Worm (Caenorhabditis elegans) whole organism, mixed stage, embryonic: Measurements from ENCODE around the gene F02D8.4.

ENCODE experiments used
- M03D4.4 ChIP-seq: sonication (generic microtip); optimal IDR thresholded peaks from 2 replicates; lab custom pipeline; 2017; ENCODE audit warnings: mild to moderate bottlenecking, missing genetic modification characterization, missing compliant biosample characterization
- bed-3 ChIP-seq: fragments of 200-800 bp; sonication (Bioruptor generic); optimal IDR thresholded peaks from 3 replicates; lab custom pipeline; 2018; ENCODE audit warnings: mild to moderate bottlenecking, missing genetic modification characterization, moderate library complexity, missing compliant biosample characterization
- blmp-1 ChIP-seq: fragments of 150-350 bp; optimal IDR thresholded peaks from 2 replicates; lab custom pipeline; 2014; ENCODE audit warnings: missing biosample characterization, missing genetic modification characterization
- ceh-39 ChIP-seq: fragments of 150-350 bp; optimal IDR thresholded peaks from 2 replicates; lab custom pipeline; 2014; ENCODE audit warnings: missing biosample characterization, missing genetic modification characterization
- ceh-43 ChIP-seq: fragments of 200-800 bp; sonication (Bioruptor generic); optimal IDR thresholded peaks from 2 replicates; lab custom pipeline; 2018; ENCODE audit warnings: mild to moderate bottlenecking, missing genetic modification characterization, moderate library complexity, missing compliant biosample characterization
- ceh-83 ChIP-seq: fragments of 200-800 bp; sonication (Bioruptor generic); optimal IDR thresholded peaks from 2 replicates; lab custom pipeline; 2018; ENCODE audit warnings: mild to moderate bottlenecking, missing genetic modification characterization, missing compliant biosample characterization
- ces-1 ChIP-seq: fragments of 150-350 bp; optimal IDR thresholded peaks from 2 replicates; lab custom pipeline; 2014; ENCODE audit warnings: missing biosample characterization, missing genetic modification reagents, missing genetic modification characterization
- cnd-1 ChIP-seq: fragments of 200-800 bp; sonication (Bioruptor generic); optimal IDR thresholded peaks from 2 replicates; lab custom pipeline; 2018; ENCODE audit warnings: mild to moderate bottlenecking, missing genetic modification characterization, missing compliant biosample characterization
- drap-1 ChIP-seq: fragments of 200-800 bp; sonication (Bioruptor generic); optimal IDR thresholded peaks from 3 replicates; lab custom pipeline; 2018; ENCODE audit warnings: mild to moderate bottlenecking, missing genetic modification characterization, missing compliant biosample characterization
- elt-1 ChIP-seq: sonication (generic microtip); optimal IDR thresholded peaks from 2 replicates; lab custom pipeline; 2017; ENCODE audit warnings: missing genetic modification characterization, mild to moderate bottlenecking, missing compliant biosample characterization, antibody characterized with exemption, moderate library complexity, borderline replicate concordance; ENCODE audit not compliant: insufficient read depth
- elt-3 ChIP-seq: fragments of 150-350 bp; optimal IDR thresholded peaks from 2 replicates; lab custom pipeline; 2014; ENCODE audit warnings: missing biosample characterization, missing genetic modification characterization
- flh-1 ChIP-seq: fragments of 200-800 bp; sonication (Bioruptor generic); optimal IDR thresholded peaks from 2 replicates; lab custom pipeline; 2018; ENCODE audit warnings: mild to moderate bottlenecking, missing genetic modification characterization, moderate library complexity, missing compliant biosample characterization
- ham-2 ChIP-seq: fragments of 200-800 bp; sonication (Bioruptor generic); optimal IDR thresholded peaks from 2 replicates; lab custom pipeline; 2018; ENCODE audit warnings: mild to moderate bottlenecking, missing genetic modification characterization, missing compliant biosample characterization
- hlh-1 ChIP-seq: fragments of 150-350 bp; optimal IDR thresholded peaks from 2 replicates; lab custom pipeline; 2014; ENCODE audit warnings: missing biosample characterization, missing genetic modification reagents, missing genetic modification characterization
- lin-13 ChIP-seq: fragments of 150-350 bp; optimal IDR thresholded peaks from 2 replicates; lab custom pipeline; 2014; ENCODE audit warnings: missing biosample characterization, missing genetic modification characterization
- lin-32 ChIP-seq: fragments of 200-800 bp; sonication (Bioruptor generic); optimal IDR thresholded peaks from 2 replicates; lab custom pipeline; 2018; ENCODE audit warnings: mild to moderate bottlenecking, missing genetic modification characterization, missing compliant biosample characterization
- lsy-2 ChIP-seq: fragments of 150-350 bp; optimal IDR thresholded peaks from 2 replicates; lab custom pipeline; 2014; ENCODE audit warnings: missing biosample characterization, missing genetic modification characterization
- mab-5 ChIP-seq: fragments of 150-350 bp; optimal IDR thresholded peaks from 2 replicates; lab custom pipeline; 2014; ENCODE audit warnings: missing biosample characterization, missing genetic modification characterization
- mep-1 ChIP-seq: fragments of 150-350 bp; optimal IDR thresholded peaks from 2 replicates; lab custom pipeline; 2017; ENCODE audit warnings: missing biosample characterization, missing genetic modification reagents, missing genetic modification characterization, inconsistent platforms
- mls-2 ChIP-seq: sonication (generic microtip); optimal IDR thresholded peaks from 2 replicates; lab custom pipeline; 2016; ENCODE audit warnings: mild to moderate bottlenecking, missing genetic modification characterization, moderate library complexity, missing compliant biosample characterization
- nhr-12 ChIP-seq: fragments of 150-350 bp; optimal IDR thresholded peaks from 2 replicates; lab custom pipeline; 2014; ENCODE audit warnings: missing biosample characterization, missing genetic modification characterization
- nhr-2 ChIP-seq: fragments of 150-350 bp; optimal IDR thresholded peaks from 2 replicates; lab custom pipeline; 2014; ENCODE audit warnings: missing biosample characterization, missing genetic modification characterization
- nhr-237 ChIP-seq: fragments of 150-350 bp; optimal IDR thresholded peaks from 2 replicates; lab custom pipeline; 2014; ENCODE audit warnings: missing biosample characterization, missing genetic modification characterization
- nhr-28 ChIP-seq: fragments of 150-350 bp; optimal IDR thresholded peaks from 2 replicates; lab custom pipeline; 2014; ENCODE audit warnings: missing biosample characterization, missing genetic modification characterization
- nhr-76 ChIP-seq: sonication (generic microtip); optimal IDR thresholded peaks from 2 replicates; lab custom pipeline; 2017; ENCODE audit warnings: missing biosample characterization, missing genetic modification characterization
- pha-4 ChIP-seq: fragments of 150-350 bp; optimal IDR thresholded peaks from 2 replicates; lab custom pipeline; 2018; ENCODE audit warnings: missing biosample characterization, missing genetic modification reagents, missing genetic modification characterization
- sem-2 ChIP-seq: fragments of 200-800 bp; sonication (Bioruptor generic); optimal IDR thresholded peaks from 2 replicates; lab custom pipeline; 2018; ENCODE audit warnings: mild to moderate bottlenecking, missing genetic modification characterization, missing compliant biosample characterization
- snpc-4 ChIP-seq: fragments of 150-350 bp; optimal IDR thresholded peaks from 2 replicates; lab custom pipeline; 2014; ENCODE audit warnings: missing biosample characterization, missing genetic modification characterization
- sptf-1 ChIP-seq: sonication (generic microtip); optimal IDR thresholded peaks from 2 replicates; lab custom pipeline; 2017; ENCODE audit warnings: mild to moderate bottlenecking, missing genetic modification characterization, moderate library complexity, missing compliant biosample characterization
- tbx-8 ChIP-seq: fragments of 200-800 bp; sonication (Bioruptor generic); optimal IDR thresholded peaks from 2 replicates; lab custom pipeline; 2018; ENCODE audit warnings: mild to moderate bottlenecking, missing genetic modification characterization, moderate library complexity, missing compliant biosample characterization
- unc-120 ChIP-seq: sonication (generic microtip); optimal IDR thresholded peaks from 2 replicates; lab custom pipeline; 2017; ENCODE audit warnings: missing genetic modification characterization, missing compliant biosample characterization; ENCODE audit not compliant: poor library complexity, severe bottlenecking
- unc-39 ChIP-seq: fragments of 150-350 bp; optimal IDR thresholded peaks from 2 replicates; lab custom pipeline; 2014; ENCODE audit warnings: missing biosample characterization, missing genetic modification characterization
- unc-62 ChIP-seq: fragments of 150-350 bp; optimal IDR thresholded peaks from 2 replicates; lab custom pipeline; 2014; ENCODE audit warnings: missing biosample characterization, missing genetic modification reagents, missing genetic modification characterization
- zip-8 ChIP-seq: fragments of 150-350 bp; optimal IDR thresholded peaks from 2 replicates; lab custom pipeline; 2014; ENCODE audit warnings: missing biosample characterization, missing genetic modification characterization
- ztf-11 ChIP-seq: fragments of 150-350 bp; optimal IDR thresholded peaks from 2 replicates; lab custom pipeline; 2014; ENCODE audit warnings: missing biosample characterization, missing genetic modification characterization

F02D8.4 gene

DNA sequence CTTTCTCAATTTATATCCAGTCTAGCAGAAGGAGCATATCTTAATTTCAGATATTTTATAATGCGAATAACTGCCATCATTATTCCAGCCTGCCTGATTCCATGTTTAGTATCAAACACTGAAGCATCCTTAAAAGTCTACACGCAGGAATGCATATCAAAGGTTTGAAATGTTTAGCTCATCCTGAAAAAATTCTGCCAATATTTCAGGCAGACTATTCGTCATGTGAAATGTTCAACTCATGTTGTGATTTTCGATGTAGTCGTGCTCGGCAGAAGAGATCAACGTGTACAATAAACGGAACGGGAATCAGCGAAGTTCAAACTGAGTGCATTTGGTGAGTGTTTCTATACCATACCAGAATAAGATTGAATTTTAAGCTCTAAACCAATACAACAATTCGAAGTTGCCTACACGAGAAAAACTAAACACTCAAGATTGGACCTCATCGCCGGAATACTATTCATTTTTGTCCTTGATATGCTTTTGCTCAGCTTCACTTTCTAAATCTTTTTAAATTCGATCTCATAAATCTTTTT is 14.9 kb downstream of the F02D8.4 start, which contains the start of gene T01C3.11:
T01C3.11 (plus strand) TSS at position 51 of the 539 bp plus-strand sequence.
- TF ChIP-seq nhr-2 (tag; lab: Kevin White, UChicago) (no peak), mep-1 (tag; lab: Kevin White, UChicago) (no peak), ceh-39 (tag; lab: Kevin White, UChicago) (no peak), mab-5 (tag; lab: Kevin White, UChicago) (no peak), unc-120 (tag; lab: Kevin White, UChicago) (no peak), snpc-4 (tag; lab: Kevin White, UChicago) (no peak), lin-32 (GFP tag; lab: Kevin White, UChicago) (no peak), nhr-28 (no peak)

- no peak for TF ChIP-seq ham-2 (GFP tag; lab: Kevin White, UChicago)
These were observed 15.5 kb downstream of the F02D8.4 start, which contains the start of gene rps-16 for ce11 chrV:15000055-15000704. Gene rps-16 (minus strand): TSS chrV:15000541.

DNA sequence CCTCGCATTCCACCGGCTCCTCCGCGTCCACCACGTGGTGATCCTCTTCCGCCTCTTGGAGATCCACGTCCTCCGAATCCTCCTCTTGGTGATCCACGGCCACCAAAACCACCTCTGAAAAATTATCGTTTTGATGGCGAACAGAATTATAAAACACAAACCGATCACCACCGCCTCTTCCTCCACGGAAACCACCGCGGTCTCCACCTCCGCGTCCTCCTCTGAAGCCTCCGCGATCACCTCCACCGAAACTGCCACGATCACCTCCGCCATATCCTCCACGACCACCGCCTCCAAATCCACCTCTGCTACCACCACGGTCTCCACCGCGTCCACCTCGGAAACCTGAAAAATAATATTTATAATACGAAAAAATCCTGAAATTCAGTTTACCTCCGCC is 16.8 kb downstream of the F02D8.4 start:
- TF ChIP-seq ceh-83 (GFP tag; lab: Kevin White, UChicago), result no peak
- peak; percentile 6 for TF ChIP-seq drap-1 (GFP tag; lab: Kevin White, UChicago)
- TF ChIP-seq, all 35 proteins: peak for 1

DNA sequence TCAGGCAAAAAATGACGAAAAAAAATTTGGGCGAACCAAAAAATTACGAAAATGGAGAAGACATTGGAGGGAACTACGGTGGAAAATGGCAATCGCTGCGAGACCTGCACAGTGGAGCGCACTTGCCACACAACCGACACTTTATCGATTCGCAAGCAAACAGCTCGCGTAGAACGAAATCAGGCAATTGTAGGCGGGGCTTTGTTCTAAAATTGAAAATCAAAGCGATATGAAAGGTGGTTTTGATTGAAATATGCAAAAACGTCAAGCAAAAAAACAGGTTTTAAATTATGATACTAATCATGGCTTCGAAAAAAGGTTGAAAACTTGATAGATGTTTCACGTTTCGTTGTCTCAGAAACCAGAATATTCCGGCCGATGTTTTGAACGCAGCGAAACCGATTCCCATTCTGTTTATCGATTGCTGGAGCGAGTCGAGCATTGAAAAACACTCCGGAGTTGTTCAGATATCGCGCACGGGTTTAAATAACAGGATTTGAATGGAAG is 17.5 kb downstream of the F02D8.4 start, which contains the start of the genes fib-1 and mut-15:
fib-1 (minus strand) TSS at position 40 of the 507 bp plus-strand sequence.
mut-15 (plus strand) TSS at position 360 of the 507 bp plus-strand sequence.
- TF ChIP-seq ztf-11 (tag; lab: Kevin White, UChicago) (no peak), tbx-8 (peak; percentile 21), nhr-76 (tag; lab: Kevin White, UChicago) (no peak), ces-1 (GFP tag; lab: Kevin White, UChicago) (no peak), M03D4.4 (tag; lab: Kevin White, UChicago) (no peak), unc-120 (tag; lab: Kevin White, UChicago) (peak; percentile 94), mls-2 (tag; lab: Kevin White, UChicago) (peak; percentile 80), unc-62 (GFP tag; lab: Kevin White, UChicago) (peak; percentile 4), nhr-2 (tag; lab: Kevin White, UChicago) (peak; percentile 37), elt-3 (tag; lab: Kevin White, UChicago) (peak; percentile 11), nhr-12 (tag; lab: Kevin White, UChicago) (no peak), sptf-1 (tag; lab: Kevin White, UChicago) (peak; percentile 86), ham-2 (GFP tag; lab: Kevin White, UChicago) (peak; percentile 15), drap-1 (GFP tag; lab: Kevin White, UChicago) (peak; percentile 92), elt-1 (tag; lab: Kevin White, UChicago) (no peak), ceh-83 (GFP tag; lab: Kevin White, UChicago) (peak; percentile 51), cnd-1 (tag; lab: Kevin White, UChicago) (peak; percentile 40), flh-1 (GFP tag; lab: Kevin White, UChicago) (no peak), ceh-39 (tag; lab: Kevin White, UChicago) (peak; percentile 96), lsy-2 (peak; percentile 95), nhr-237 (tag; lab: Kevin White, UChicago) (peak; percentile 93), ceh-43 (GFP tag; lab: Kevin White, UChicago) (no peak), lin-13 (tag; lab: Kevin White, UChicago) (peak; percentile 93), bed-3 (GFP tag; lab: Kevin White, UChicago) (peak; percentile 32), snpc-4 (tag; lab: Kevin White, UChicago) (no peak), hlh-1 (tag; lab: Kevin White, UChicago) (no peak), zip-8 (no peak), unc-39 (no peak), nhr-28 (peak; percentile 9), sem-2 (GFP tag; lab: Kevin White, UChicago) (no peak), mep-1 (tag; lab: Kevin White, UChicago) (peak; percentile 95), mab-5 (tag; lab: Kevin White, UChicago) (no peak), pha-4 (peak; percentile 83), lin-32 (GFP tag; lab: Kevin White, UChicago) (no peak), blmp-1 (tag; lab: Kevin White, UChicago) (no peak)
